Worm (Caenorhabditis elegans): ENCODE results near the gene zfp-2.

The zfp-2 gene

DNA sequence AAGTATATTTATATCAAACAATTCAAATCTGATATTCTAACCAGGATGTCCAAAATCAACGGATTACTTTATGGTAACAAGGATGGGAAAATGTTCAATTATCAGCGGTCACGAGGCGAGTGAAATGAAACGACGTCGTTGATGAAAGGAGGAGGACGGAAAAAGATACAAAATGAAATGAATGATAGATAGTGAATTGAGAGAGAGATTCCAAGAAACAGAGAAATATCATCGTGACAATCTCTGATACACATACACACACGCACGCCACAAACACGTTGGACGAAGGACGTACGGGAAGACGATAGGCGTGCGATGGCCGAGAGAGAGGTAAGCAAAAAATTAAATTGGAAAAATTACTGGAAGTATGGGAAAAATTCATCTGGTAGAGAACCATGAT, 43.6 kb downstream of the zfp-2 start (continued):
- no peak for TF ChIP-seq ztf-28 (GFP tag; IDR thresholded peaks at IDR 0.05)
- peak; percentile 64 for TF ChIP-seq somi-1 (GFP tag; optimal IDR thresholded peaks at IDR 0.05)
- TF ChIP-seq gei-17 (GFP tag; optimal IDR thresholded peaks at IDR 0.05), result no peak
- no peak for TF ChIP-seq unc-62 (GFP tag; optimal IDR thresholded peaks at IDR 0.05)
- TF ChIP-seq K11D2.4 (GFP tag; IDR thresholded peaks at IDR 0.05), result no peak
- no peak for TF ChIP-seq hlh-12 (tag; optimal IDR thresholded peaks at IDR 0.05)
- TF ChIP-seq nhr-120 (GFP tag; IDR thresholded peaks at IDR 0.05), result no peak
- TF ChIP-seq bed-1 (GFP tag; IDR thresholded peaks at IDR 0.05), result no peak
- TF ChIP-seq F39B2.1 (GFP tag; IDR thresholded peaks at IDR 0.05), result no peak
- no peak for TF ChIP-seq mcd-1 (GFP tag; IDR thresholded peaks at IDR 0.05)
- no peak for TF ChIP-seq nfya-1 (tag; optimal IDR thresholded peaks at IDR 0.05; ENCODE audit: borderline replicate concordance, insufficient read depth)
- TF ChIP-seq repo-1 (tag; optimal IDR thresholded peaks at IDR 0.05), result no peak
- TF ChIP-seq sea-2 (GFP tag; IDR thresholded peaks at IDR 0.05), result no peak
- TF ChIP-seq let-607 (tag; optimal IDR thresholded peaks at IDR 0.05), result peak; percentile 74 to 83
- TF ChIP-seq D2030.7 (GFP tag; IDR thresholded peaks at IDR 0.05), result no peak
- TF ChIP-seq Y53G8AR.9 (GFP tag; conservative IDR thresholded peaks at IDR 0.05), result 0 out of 2 replicates have a peak, but pooled peaks have one; percentile 23
- TF ChIP-seq nhr-90 (tag; optimal IDR thresholded peaks at IDR 0.05), result no peak
- no peak for TF ChIP-seq ekl-4 (GFP tag; IDR thresholded peaks at IDR 0.05)
- no peak for TF ChIP-seq dpl-1 (GFP tag; optimal IDR thresholded peaks at IDR 0.05)
- TF ChIP-seq lag-1 (GFP tag; IDR thresholded peaks at IDR 0.05), result no peak
- TF ChIP-seq ZK185.1 (tag; optimal IDR thresholded peaks at IDR 0.05; ENCODE audit: poor library complexity, severe bottlenecking), result no peak
- no peak for TF ChIP-seq ccch-3 (GFP tag; optimal IDR thresholded peaks at IDR 0.05)
- no peak for TF ChIP-seq ceh-79 (tag; optimal IDR thresholded peaks at IDR 0.05)
- TF ChIP-seq mes-4 (tag; optimal IDR thresholded peaks at IDR 0.05), result no peak
- no peak for TF ChIP-seq ztf-25 (GFP tag; IDR thresholded peaks at IDR 0.05)
- peak; percentile 26 for TF ChIP-seq ztf-22 (GFP tag; optimal IDR thresholded peaks at IDR 0.05)
- TF ChIP-seq madf-8 (GFP tag; conservative IDR thresholded peaks at IDR 0.05), result no peak
- no peak for TF ChIP-seq egrh-3 (GFP tag; IDR thresholded peaks at IDR 0.05)
- no peak for TF ChIP-seq lsl-1 (GFP tag; optimal IDR thresholded peaks at IDR 0.05)
- no peak for TF ChIP-seq tlf-1 (GFP tag; optimal IDR thresholded peaks at IDR 0.05)
- TF ChIP-seq chd-7 (tag; optimal IDR thresholded peaks at IDR 0.05), result peak; percentile 49
- no peak for TF ChIP-seq ztf-3 (GFP tag; optimal IDR thresholded peaks at IDR 0.05)
- peak; percentile 58 for TF ChIP-seq lin-40 (tag; optimal IDR thresholded peaks at IDR 0.05)
- no peak for TF ChIP-seq F10E7.11 (tag; optimal IDR thresholded peaks at IDR 0.05)

DNA sequence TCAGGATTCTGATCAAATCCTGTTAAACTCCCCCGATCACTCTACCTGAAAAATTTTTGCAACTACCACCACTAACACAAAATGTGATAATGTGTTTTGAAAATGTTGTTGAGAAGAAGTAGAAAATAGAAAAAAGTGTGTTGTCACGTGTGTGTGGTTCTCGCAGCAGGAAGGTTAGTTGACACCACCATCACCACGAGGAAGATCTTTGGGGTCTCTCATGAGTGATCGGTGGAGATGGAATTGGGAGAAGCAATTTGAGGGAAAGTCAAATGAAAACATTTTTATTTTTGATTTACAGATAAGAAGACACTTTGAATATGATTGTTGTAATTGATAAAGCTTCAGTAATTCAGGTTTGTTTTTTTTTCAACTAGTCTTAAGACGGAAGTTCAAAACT, 44.2 kb downstream of the zfp-2 start:
- TF ChIP-seq lin-35 (GFP tag; optimal IDR thresholded peaks at IDR 0.05), result peak in 1 of 3 experiments; percentile 27
- TF ChIP-seq T07F8.4 (tag; optimal IDR thresholded peaks at IDR 0.05), result no peak
- TF ChIP-seq ztf-22 (GFP tag; optimal IDR thresholded peaks at IDR 0.05), result no peak
- TF ChIP-seq F57C9.4 (tag; optimal IDR thresholded peaks at IDR 0.05), result no peak
- no peak for TF ChIP-seq dpff-1 (tag; optimal IDR thresholded peaks at IDR 0.05)
- no peak for TF ChIP-seq attf-3 (GFP tag; conservative IDR thresholded peaks at IDR 0.05)
- peak; percentile 22 for TF ChIP-seq attf-5 (GFP tag; optimal IDR thresholded peaks at IDR 0.05)
- no peak for TF ChIP-seq die-1 (tag; optimal IDR thresholded peaks at IDR 0.05)
- no peak for TF ChIP-seq nhr-179 (tag; optimal IDR thresholded peaks at IDR 0.05)
- peak; percentile 39 for TF ChIP-seq unc-62 (GFP tag; optimal IDR thresholded peaks at IDR 0.05)
- TF ChIP-seq mcd-1 (GFP tag; IDR thresholded peaks at IDR 0.05), result no peak
- no peak for TF ChIP-seq ekl-4 (GFP tag; IDR thresholded peaks at IDR 0.05)
- TF ChIP-seq snpc-1.3 (tag; optimal IDR thresholded peaks at IDR 0.05; ENCODE audit: insufficient read depth), result no peak
- TF ChIP-seq dox-1 (GFP tag; IDR thresholded peaks at IDR 0.05), result no peak
- TF ChIP-seq C17E4.6 (GFP tag; IDR thresholded peaks at IDR 0.05), result no peak
- no peak for TF ChIP-seq F55B11.4 (tag; optimal IDR thresholded peaks at IDR 0.05; ENCODE audit: borderline replicate concordance, insufficient read depth)
- TF ChIP-seq tbx-9 (tag; optimal IDR thresholded peaks at IDR 0.05; ENCODE audit: borderline replicate concordance), result no peak
- no peak for TF ChIP-seq F22D6.2 (tag; optimal IDR thresholded peaks at IDR 0.05)
- no peak for TF ChIP-seq F33H1.4 (GFP tag; IDR thresholded peaks at IDR 0.05)
- TF ChIP-seq Y67H2A.10 (GFP tag; conservative IDR thresholded peaks at IDR 0.05), result no peak
